Worm (Caenorhabditis elegans) whole organism, young adult: Measurements from ENCODE around the gene ZC412.5.

ENCODE experiments used
- B0035.1 ChIP-seq: sonication (generic microtip); optimal IDR thresholded peaks from 2 replicates; lab custom pipeline; 2016; ENCODE audit warnings: missing genetic modification characterization, mild to moderate bottlenecking, missing compliant biosample characterization, missing genotype, missing genetic modification reagents
- F39B2.1 ChIP-seq: fragments of 200-800 bp; sonication (Bioruptor generic); IDR thresholded peaks from 2 replicates; pipeline ENCODE4 v1.3.6; 2022; ENCODE audit warnings: missing genetic modification reagents, missing genetic modification characterization, missing compliant biosample characterization
- athp-1 ChIP-seq: sonication (generic microtip); optimal IDR thresholded peaks from 2 replicates; lab custom pipeline; 2017; ENCODE audit warnings: mild to moderate bottlenecking, missing genetic modification characterization, missing compliant biosample characterization
- ceh-100 ChIP-seq: fragments of 200-800 bp; sonication (Bioruptor generic); IDR thresholded peaks from 2 replicates; pipeline ENCODE4 v1.3.6; 2022; ENCODE audit warnings: missing genetic modification reagents, missing genetic modification characterization, missing compliant biosample characterization
- ceh-27 ChIP-seq: fragments of 200-800 bp; sonication (Bioruptor generic); optimal IDR thresholded peaks from 2 replicates; lab custom pipeline; 2018; ENCODE audit warnings: mild to moderate bottlenecking, missing genetic modification characterization, moderate library complexity, missing compliant biosample characterization
- dox-1 ChIP-seq: fragments of 200-800 bp; sonication (Bioruptor generic); IDR thresholded peaks from 2 replicates; pipeline ENCODE4 v1.3.6; 2022; ENCODE audit warnings: missing genetic modification reagents, missing genetic modification characterization, missing compliant biosample characterization
- gei-17 ChIP-seq: fragments of 200-800 bp; sonication (Bioruptor generic); optimal IDR thresholded peaks from 2 replicates; lab custom pipeline; 2018; ENCODE audit warnings: mild to moderate bottlenecking, missing genetic modification characterization, missing compliant biosample characterization
- him-1 ChIP-seq: sonication (generic microtip); optimal IDR thresholded peaks from 2 replicates; lab custom pipeline; 2016; ENCODE audit warnings: missing genotype, missing genetic modification reagents, missing genetic modification characterization, missing compliant biosample characterization
- hlh-12 ChIP-seq: sonication (generic microtip); optimal IDR thresholded peaks from 2 replicates; lab custom pipeline; 2016; ENCODE audit warnings: missing genetic modification characterization, missing compliant biosample characterization
- lsy-27 ChIP-seq: sonication (generic microtip); optimal IDR thresholded peaks from 2 replicates; lab custom pipeline; 2017; ENCODE audit warnings: missing genetic modification characterization, mild to moderate bottlenecking, missing compliant biosample characterization, antibody characterized with exemption, missing genotype, borderline replicate concordance; ENCODE audit not compliant: insufficient read depth
- mxl-1 ChIP-seq: sonication (generic microtip); optimal IDR thresholded peaks from 2 replicates; lab custom pipeline; 2016; ENCODE audit warnings: missing genetic modification characterization, missing compliant biosample characterization
- snpc-4 ChIP-seq, 5 experiments: fragments of 150-350 bp in 1 of 5; sonication (generic microtip) in 4 of 5; optimal IDR thresholded peaks; 2 replicates each; lab custom pipeline; 2014 to 2018; ENCODE audit warnings: missing genetic modification characterization in 5 of 5, missing biosample characterization in 3 of 5, antibody characterized with exemption in 2 of 5, mild to moderate bottlenecking in 2 of 5, missing compliant biosample characterization in 2 of 5, missing genotype in 2 of 5, moderate library complexity in 2 of 5, missing genetic modification reagents in 1 of 5
- tbx-9 ChIP-seq: sonication (generic microtip); optimal IDR thresholded peaks from 2 replicates; lab custom pipeline; 2016; ENCODE audit warnings: borderline replicate concordance, missing genetic modification characterization, inconsistent platforms, missing compliant biosample characterization

ce11 chrV:14835075-14835991 lies 39.9 kb downstream of the ZC412.5 start:
- TF ChIP-seq tbx-9 (no peak), snpc-4 (GFP tag; optimal IDR thresholded peaks at IDR 0.05; lab: Kevin White, UChicago) (no peak), snpc-4 (tag; optimal IDR thresholded peaks at IDR 0.05; lab: Kevin White, UChicago) (no peak), mxl-1 (tag; lab: Kevin White, UChicago) (no peak), ceh-27 (GFP tag; lab: Kevin White, UChicago) (no peak), gei-17 (no peak), him-1 (tag; lab: Kevin White, UChicago) (no peak), F39B2.1 (GFP tag; lab: Robert Waterston, UW) (no peak), B0035.1 (tag; lab: Kevin White, UChicago) (no peak), ceh-100 (GFP tag; lab: Robert Waterston, UW) (no peak), lsy-27 (tag; lab: Kevin White, UChicago) (no peak), dox-1 (GFP tag; lab: Robert Waterston, UW) (0 out of 2 replicates have a peak, but pooled peaks have one; percentile 21), athp-1 (tag; lab: Kevin White, UChicago) (no peak), hlh-12 (tag; lab: Kevin White, UChicago) (no peak)
